Worm (Caenorhabditis elegans) whole organism, midembryonic: ENCODE measurements around the gene mnr-1.

Source experiments
- cog-1 ChIP-seq: sonication (generic microtip); optimal IDR thresholded peaks from 2 replicates; lab custom pipeline; 2016; ENCODE audit warnings: missing genetic modification characterization, missing compliant biosample characterization
- ref-1 ChIP-seq: fragments of 200-800 bp; sonication (Bioruptor generic); conservative IDR thresholded peaks from 2 replicates; pipeline ENCODE4 v1.3.6; 2022; ENCODE audit warnings: missing genetic modification reagents, missing genetic modification characterization, missing compliant biosample characterization

- TF ChIP-seq ref-1 (GFP tag; lab: Robert Waterston, UW) (no peak), cog-1 (tag; lab: Kevin White, UChicago) (no peak)
These were observed 35.8 kb upstream of the mnr-1 start, which contains the start of gene F46B3.7 for ce11 chrV:20618632-20619031.
